ENCODE assay signal across 5 fruit fly cellular contexts in genomic region chr2L:16816750-16817087, dm6.
TF ChIP-seq lines count a peak whose summit lies in the region.

No protein-coding gene starts in this region.

- no peak for TF ChIP-seq CTCF in whole organism, embryonic (GFP tag; optimal IDR thresholded peaks at IDR 0.05; lab: Kevin White, UChicago)

TF ChIP-seq in whole organism, 6 proteins besides CTCF, POLR2A, EP300 and RAD21:
- TF ChIP-seq EcR (GFP tag; optimal IDR thresholded peaks at IDR 0.05; lab: Kevin White, UChicago) (peak; percentile 49 to 63), CG8478 (optimal IDR thresholded peaks at IDR 0.05; lab: Kevin White, UChicago) (no peak), Dll (optimal IDR thresholded peaks at IDR 0.05; lab: Kevin White, UChicago) (no peak), pan (optimal IDR thresholded peaks at IDR 0.05; lab: Kevin White, UChicago) (no peak), usp (GFP tag; optimal IDR thresholded peaks at IDR 0.05; lab: Kevin White, UChicago) (no peak), psq (optimal IDR thresholded peaks at IDR 0.05; lab: Kevin White, UChicago) (no peak)
TF ChIP-seq in whole organism: peak in this region for 1.

TF ChIP-seq in whole organism, adult, 20 proteins besides CTCF, POLR2A, EP300 and RAD21:
- no peak for TF ChIP-seq kay (GFP tag; lab: Kevin White, UChicago; ENCODE audit: borderline replicate concordance)
- peak; percentile 31 for TF ChIP-seq tj (GFP tag; optimal IDR thresholded peaks at IDR 0.05; lab: Kevin White, UChicago)

TF ChIP-seq in whole organism, embryonic, 481 proteins besides CTCF, POLR2A, EP300 and RAD21:
- TF ChIP-seq Blimp-1 (GFP tag; optimal IDR thresholded peaks at IDR 0.05; lab: Kevin White, UChicago) (peak; percentile 95), hbn (GFP tag; IDR thresholded peaks at IDR 0.05; lab: Robert Waterston, UW; ENCODE audit: partially characterized antibody) (0 out of 2 replicates have a peak, but pooled peaks have one; percentile 14), inv (GFP tag; IDR thresholded peaks at IDR 0.05; lab: Robert Waterston, UW; ENCODE audit: partially characterized antibody) (no peak), Bgb (GFP tag; IDR thresholded peaks at IDR 0.05; lab: Robert Waterston, UW; ENCODE audit: partially characterized antibody) (0 out of 2 replicates have a peak, but pooled peaks have one; percentile 3), CG15514 (GFP tag; optimal IDR thresholded peaks at IDR 0.05; lab: Kevin White, UChicago) (no peak), kah (GFP tag; optimal IDR thresholded peaks at IDR 0.05; lab: Kevin White, UChicago) (peak; percentile 42), Jarid2 (GFP tag; optimal IDR thresholded peaks at IDR 0.05; lab: Kevin White, UChicago) (peak; percentile 84), CG17385 (GFP tag; optimal IDR thresholded peaks at IDR 0.05; lab: Kevin White, UChicago) (peak; percentile 33), fd3F (GFP tag; optimal IDR thresholded peaks at IDR 0.05; lab: Kevin White, UChicago) (no peak)

TF ChIP-seq in whole organism, prepupa, 60 proteins besides CTCF, POLR2A, EP300 and RAD21:
- no peak for TF ChIP-seq Lpt (GFP tag; optimal IDR thresholded peaks at IDR 0.05; lab: Kevin White, UChicago)
- TF ChIP-seq Sox102F (GFP tag; optimal IDR thresholded peaks at IDR 0.05; lab: Kevin White, UChicago), result no peak
- no peak for TF ChIP-seq CG6163 (GFP tag; IDR thresholded peaks at IDR 0.05; lab: Robert Waterston, UW)
- no peak for TF ChIP-seq fd85E (GFP tag; optimal IDR thresholded peaks at IDR 0.05; lab: Kevin White, UChicago)
- TF ChIP-seq svp (GFP tag; lab: Kevin White, UChicago), result peak; percentile 73
- TF ChIP-seq dac (GFP tag; optimal IDR thresholded peaks at IDR 0.05; lab: Kevin White, UChicago), result no peak
- TF ChIP-seq cyc (GFP tag; optimal IDR thresholded peaks at IDR 0.05; lab: Kevin White, UChicago), result no peak
- TF ChIP-seq CG6854 (GFP tag; optimal IDR thresholded peaks at IDR 0.05; lab: Kevin White, UChicago), result peak; percentile 82
- TF ChIP-seq Eip93F (GFP tag; optimal IDR thresholded peaks at IDR 0.05; lab: Kevin White, UChicago), result no peak
- peak; percentile 96 for TF ChIP-seq Blimp-1 (GFP tag; optimal IDR thresholded peaks at IDR 0.05; lab: Kevin White, UChicago)
- peak; percentile 25 for TF ChIP-seq fkh (GFP tag; optimal IDR thresholded peaks at IDR 0.05; lab: Kevin White, UChicago)
- TF ChIP-seq fd59A (GFP tag; optimal IDR thresholded peaks at IDR 0.05; lab: Kevin White, UChicago), result no peak

TF ChIP-seq in whole organism, pupa, 21 proteins besides CTCF, POLR2A, EP300 and RAD21:
- no peak for TF ChIP-seq gl (tag; optimal IDR thresholded peaks at IDR 0.05; lab: Kevin White, UChicago)
- TF ChIP-seq EcR (GFP tag; optimal IDR thresholded peaks at IDR 0.05; lab: Kevin White, UChicago), result peak; percentile 77
